Fruit fly (Drosophila melanogaster): ENCODE measurements around the gene shps.

- TF ChIP-seq Snoo (tag; optimal IDR thresholded peaks at IDR 0.05): no peak
- TF ChIP-seq CG8301 (tag; optimal IDR thresholded peaks at IDR 0.05): no peak
- no peak for TF ChIP-seq CG4496 (GFP tag; IDR thresholded peaks at IDR 0.05)
- TF ChIP-seq CG15710 (tag; optimal IDR thresholded peaks at IDR 0.05): no peak
- TF ChIP-seq Pif1A (GFP tag; optimal IDR thresholded peaks at IDR 0.05): no peak
- no peak for TF ChIP-seq fd96Ca (GFP tag; IDR thresholded peaks at IDR 0.05)
- TF ChIP-seq Ets98B (GFP tag; IDR thresholded peaks at IDR 0.05): no peak
- TF ChIP-seq EcR (GFP tag; optimal IDR thresholded peaks at IDR 0.05): peak; percentile 80
Measured at dm6 chr3R:24270034-24270433, 9.3 kb upstream of the shps start.
